Worm (Caenorhabditis elegans) whole organism, late embryonic: ENCODE measurements around the gene R08D7.5.
"Not testable (repeated sequence)": the region's sequence is repeated elsewhere in the genome, so short reads cannot be mapped to it uniquely, and the experiment has no call there.

Source experiments
- C08G9.2 ChIP-seq: sonication (generic microtip); optimal IDR thresholded peaks from 2 replicates; lab custom pipeline; 2016; ENCODE audit warnings: mild to moderate bottlenecking, missing genetic modification characterization, moderate library complexity, missing compliant biosample characterization
- C38D4.7 ChIP-seq: fragments of 200-800 bp; sonication (Bioruptor generic); optimal IDR thresholded peaks from 2 replicates; lab custom pipeline; 2018; ENCODE audit warnings: mild to moderate bottlenecking, missing genetic modification characterization, moderate library complexity, missing compliant biosample characterization
- F13H6.1 ChIP-seq: sonication (generic microtip); optimal IDR thresholded peaks from 2 replicates; lab custom pipeline; 2016; ENCODE audit warnings: missing genetic modification characterization, missing compliant biosample characterization
- ama-1 ChIP-seq: fragments of 150-350 bp; optimal IDR thresholded peaks from 2 replicates; lab custom pipeline; 2014
- ceh-14 ChIP-seq: sonication (generic microtip); optimal IDR thresholded peaks from 2 replicates; lab custom pipeline; 2016; ENCODE audit warnings: missing genotype, missing genetic modification characterization, missing compliant biosample characterization
- ceh-18 ChIP-seq: sonication (generic microtip); optimal IDR thresholded peaks from 2 replicates; lab custom pipeline; 2016; ENCODE audit warnings: missing genetic modification characterization, missing compliant biosample characterization
- ceh-19 ChIP-seq: fragments of 200-800 bp; sonication (Bioruptor generic); optimal IDR thresholded peaks from 2 replicates; lab custom pipeline; 2018; ENCODE audit warnings: mild to moderate bottlenecking, missing genetic modification characterization, missing compliant biosample characterization
- ceh-24 ChIP-seq: sonication (generic microtip); optimal IDR thresholded peaks from 2 replicates; lab custom pipeline; 2016; ENCODE audit warnings: mild to moderate bottlenecking, missing genetic modification characterization, missing compliant biosample characterization
- ceh-30 ChIP-seq: fragments of 150-350 bp; optimal IDR thresholded peaks from 2 replicates; lab custom pipeline; 2014; ENCODE audit warnings: missing biosample characterization, missing genetic modification characterization
- ceh-31 ChIP-seq: sonication (generic microtip); optimal IDR thresholded peaks from 2 replicates; lab custom pipeline; 2016; ENCODE audit warnings: missing genetic modification characterization, missing compliant biosample characterization
- ceh-34 ChIP-seq: sonication (generic microtip); optimal IDR thresholded peaks from 2 replicates; lab custom pipeline; 2016; ENCODE audit warnings: mild to moderate bottlenecking, missing genetic modification characterization, missing compliant biosample characterization
- ceh-48 ChIP-seq: sonication (generic microtip); optimal IDR thresholded peaks from 2 replicates; lab custom pipeline; 2016; ENCODE audit warnings: missing genetic modification characterization, inconsistent platforms, missing compliant biosample characterization
- ceh-6 ChIP-seq: fragments of 200-800 bp; sonication (Bioruptor generic); optimal IDR thresholded peaks from 2 replicates; lab custom pipeline; 2018; ENCODE audit warnings: mild to moderate bottlenecking, missing genetic modification characterization, missing compliant biosample characterization
- che-1 ChIP-seq: sonication (generic microtip); optimal IDR thresholded peaks from 2 replicates; lab custom pipeline; 2016; ENCODE audit warnings: mild to moderate bottlenecking, missing genetic modification characterization, missing compliant biosample characterization
- dmd-4 ChIP-seq: sonication (generic microtip); optimal IDR thresholded peaks from 2 replicates; lab custom pipeline; 2016; ENCODE audit warnings: borderline replicate concordance, missing genetic modification characterization, missing compliant biosample characterization
- dve-1 ChIP-seq: sonication (generic microtip); optimal IDR thresholded peaks from 2 replicates; lab custom pipeline; 2017; ENCODE audit warnings: antibody characterized with exemption, mild to moderate bottlenecking, missing genetic modification characterization, missing compliant biosample characterization
- elt-2 ChIP-seq: sonication (generic microtip); optimal IDR thresholded peaks from 2 replicates; lab custom pipeline; 2016; ENCODE audit warnings: missing genetic modification reagents, missing genetic modification characterization, missing compliant biosample characterization
- elt-4 ChIP-seq: sonication (generic microtip); optimal IDR thresholded peaks from 2 replicates; lab custom pipeline; 2016; ENCODE audit warnings: missing genetic modification characterization, missing compliant biosample characterization
- fax-1 ChIP-seq: sonication (generic microtip); optimal IDR thresholded peaks from 2 replicates; lab custom pipeline; 2016; ENCODE audit warnings: missing genotype, missing genetic modification characterization, missing compliant biosample characterization
- fkh-6 ChIP-seq: sonication (generic microtip); optimal IDR thresholded peaks from 2 replicates; lab custom pipeline; 2016; ENCODE audit warnings: missing genetic modification characterization, missing compliant biosample characterization
- gmeb-2 ChIP-seq: sonication (generic microtip); optimal IDR thresholded peaks from 2 replicates; lab custom pipeline; 2016; ENCODE audit warnings: missing genetic modification characterization, inconsistent platforms, missing compliant biosample characterization
- hlh-13 ChIP-seq: fragments of 200-800 bp; sonication (Bioruptor generic); optimal IDR thresholded peaks from 2 replicates; lab custom pipeline; 2018; ENCODE audit warnings: mild to moderate bottlenecking, missing genetic modification characterization, missing compliant biosample characterization
- hlh-15 ChIP-seq: sonication (generic microtip); optimal IDR thresholded peaks from 2 replicates; lab custom pipeline; 2016; ENCODE audit warnings: missing genetic modification characterization, missing compliant biosample characterization
- hlh-6 ChIP-seq: sonication (generic microtip); optimal IDR thresholded peaks from 2 replicates; lab custom pipeline; 2016; ENCODE audit warnings: missing genotype, missing genetic modification characterization, missing compliant biosample characterization
- hlh-8 ChIP-seq: sonication (generic microtip); optimal IDR thresholded peaks from 2 replicates; lab custom pipeline; 2016; ENCODE audit warnings: missing genotype, missing genetic modification characterization, missing compliant biosample characterization
- lin-11 ChIP-seq: fragments of 200-800 bp; sonication (Bioruptor generic); optimal IDR thresholded peaks from 2 replicates; lab custom pipeline; 2018; ENCODE audit warnings: mild to moderate bottlenecking, missing genetic modification characterization, missing compliant biosample characterization
- nhr-11 ChIP-seq: fragments of 150-350 bp; optimal IDR thresholded peaks from 2 replicates; lab custom pipeline; 2014; ENCODE audit warnings: missing biosample characterization, missing genetic modification characterization
- nhr-232 ChIP-seq: sonication (generic microtip); optimal IDR thresholded peaks from 2 replicates; lab custom pipeline; 2016; ENCODE audit warnings: missing genetic modification characterization, missing compliant biosample characterization
- npax-4 ChIP-seq: sonication (generic microtip); optimal IDR thresholded peaks from 2 replicates; lab custom pipeline; 2016; ENCODE audit warnings: missing genetic modification characterization, missing compliant biosample characterization
- odd-2 ChIP-seq: sonication (generic microtip); optimal IDR thresholded peaks from 2 replicates; lab custom pipeline; 2017; ENCODE audit warnings: antibody characterized with exemption, mild to moderate bottlenecking, missing genetic modification characterization, missing compliant biosample characterization
- pax-1 ChIP-seq: fragments of 150-350 bp; optimal IDR thresholded peaks from 2 replicates; lab custom pipeline; 2014; ENCODE audit warnings: missing biosample characterization, missing genetic modification characterization
- pha-4 ChIP-seq: fragments of 150-350 bp; optimal IDR thresholded peaks from 2 replicates; lab custom pipeline; 2018; ENCODE audit warnings: missing biosample characterization, missing genetic modification reagents, missing genetic modification characterization
- pqm-1 ChIP-seq: sonication (generic microtip); optimal IDR thresholded peaks from 2 replicates; lab custom pipeline; 2016; ENCODE audit warnings: missing genetic modification characterization, missing compliant biosample characterization
- rnt-1 ChIP-seq: sonication (generic microtip); optimal IDR thresholded peaks from 2 replicates; lab custom pipeline; 2016; ENCODE audit warnings: missing genetic modification characterization, missing compliant biosample characterization
- sdc-2 ChIP-seq: sonication (generic microtip); optimal IDR thresholded peaks from 2 replicates; lab custom pipeline; 2016; ENCODE audit warnings: missing genotype, missing genetic modification characterization, missing compliant biosample characterization
- sox-2 ChIP-seq: fragments of 200-800 bp; sonication (Bioruptor generic); IDR thresholded peaks from 2 replicates; pipeline ENCODE4 v1.3.6; 2022; ENCODE audit warnings: missing genetic modification reagents, missing genetic modification characterization, missing compliant biosample characterization
- syd-9 ChIP-seq: sonication (generic microtip); optimal IDR thresholded peaks from 2 replicates; lab custom pipeline; 2016; ENCODE audit warnings: mild to moderate bottlenecking, missing genetic modification characterization, moderate library complexity, missing compliant biosample characterization
- tbx-2 ChIP-seq: sonication (generic microtip); optimal IDR thresholded peaks from 2 replicates; lab custom pipeline; 2016; ENCODE audit warnings: missing genetic modification characterization, missing compliant biosample characterization
- tbx-7 ChIP-seq: sonication (generic microtip); optimal IDR thresholded peaks from 2 replicates; lab custom pipeline; 2016; ENCODE audit warnings: missing genotype, missing genetic modification characterization, missing compliant biosample characterization
- unc-3 ChIP-seq, 2 experiments: fragments of 200-800 bp in 1 of 2; sonication (Bioruptor generic) in 1 of 2; sonication (generic microtip) in 1 of 2; conservative IDR thresholded peaks in 1 of 2; optimal IDR thresholded peaks in 1 of 2; 2 replicates each; pipeline versions ENCODE4 v1.3.6 to Lab custom; 2016 to 2022; ENCODE audit warnings: missing compliant biosample characterization in 2 of 2, missing genetic modification characterization in 2 of 2, missing genetic modification reagents in 1 of 2
- zip-5 ChIP-seq: sonication (generic microtip); optimal IDR thresholded peaks from 2 replicates; lab custom pipeline; 2016; ENCODE audit warnings: missing genetic modification characterization, missing compliant biosample characterization

Gene R08D7.5

ce11 chrIII:8989752-8990151, 15.8 kb downstream of the R08D7.5 start, which contains the start of gene R08D7.7:
Gene R08D7.7, plus strand, starts transcription at chrIII:8990052.
- not testable (repeated sequence) for TF ChIP-seq pqm-1, zip-5, ceh-30 (tag; lab: Kevin White, UChicago)

ce11 chrIII:8996686-8997085, 22.8 kb downstream of the R08D7.5 start, which contains the start of gene skat-1:
Gene skat-1, minus strand, starts transcription at chrIII:8996786.
- no peak for TF ChIP-seq pqm-1 (tag; lab: Kevin White, UChicago)
- no peak for TF ChIP-seq nhr-11
- no peak for TF ChIP-seq che-1 (tag; lab: Kevin White, UChicago)
- no peak for TF ChIP-seq ceh-14 (tag; lab: Kevin White, UChicago)
- no peak for TF ChIP-seq ceh-24 (tag; lab: Kevin White, UChicago)
- TF ChIP-seq ceh-30 (tag; lab: Kevin White, UChicago), result no peak
- TF ChIP-seq zip-5 (tag; lab: Kevin White, UChicago), result no peak
- TF ChIP-seq fkh-6, result no peak
- no peak for TF ChIP-seq lin-11
- TF ChIP-seq hlh-6 (tag; lab: Kevin White, UChicago), result no peak
- TF ChIP-seq gmeb-2 (tag; lab: Kevin White, UChicago), result no peak

- TF ChIP-seq tbx-7 (tag; lab: Kevin White, UChicago) (no peak), elt-2 (peak; percentile 88)
These were observed 23.9 kb downstream of the R08D7.5 start for ce11 chrIII:8997821-8998220.

- TF ChIP-seq syd-9 (tag; lab: Kevin White, UChicago) (no peak), C38D4.7 (GFP tag; lab: Kevin White, UChicago) (no peak), ceh-6 (GFP tag; lab: Kevin White, UChicago) (no peak), pha-4 (tag; lab: Kevin White, UChicago) (no peak)
- TF ChIP-seq, all 69 proteins: peak for 0
These were observed 25.0 kb downstream of the R08D7.5 start for ce11 chrIII:8998884-8999283.

- TF ChIP-seq tbx-2 (no peak), F13H6.1 (tag; lab: Kevin White, UChicago) (no peak), syd-9 (tag; lab: Kevin White, UChicago) (no peak), sox-2 (GFP tag; lab: Robert Waterston, UW) (no peak), pax-1 (tag; lab: Kevin White, UChicago) (no peak), C08G9.2 (tag; lab: Kevin White, UChicago) (no peak), ceh-34 (no peak), ceh-31 (tag; lab: Kevin White, UChicago) (no peak), fax-1 (no peak), npax-4 (tag; lab: Kevin White, UChicago) (no peak), dmd-4 (tag; lab: Kevin White, UChicago) (no peak), ceh-18 (tag; lab: Kevin White, UChicago) (no peak), ceh-48 (tag; lab: Kevin White, UChicago) (no peak), ceh-24 (tag; lab: Kevin White, UChicago) (no peak), ama-1 (lab: Kevin White, UChicago) (no peak), hlh-13 (GFP tag; lab: Kevin White, UChicago) (no peak), tbx-7 (tag; lab: Kevin White, UChicago) (no peak), elt-4 (no peak), gmeb-2 (tag; lab: Kevin White, UChicago) (no peak), rnt-1 (tag; lab: Kevin White, UChicago) (no peak)
These were observed 25.6 kb downstream of the R08D7.5 start, which contains the start of gene F59B2.3 for ce11 chrIII:8999508-8999907. Gene F59B2.3, minus strand, starts transcription at chrIII:8999766.

ce11 chrIII:9001491-9001890, 27.6 kb downstream of the R08D7.5 start:
- TF ChIP-seq ceh-30 (tag; lab: Kevin White, UChicago), result no peak
- TF ChIP-seq ceh-14 (tag; lab: Kevin White, UChicago), result no peak
- no peak for TF ChIP-seq ceh-19 (GFP tag; lab: Kevin White, UChicago)
- TF ChIP-seq tbx-2, result no peak
- TF ChIP-seq sdc-2 (tag; lab: Kevin White, UChicago), result no peak
- no peak for TF ChIP-seq fkh-6
- no peak for TF ChIP-seq dve-1 (tag; lab: Kevin White, UChicago)
- TF ChIP-seq F13H6.1 (tag; lab: Kevin White, UChicago), result no peak
- no peak for TF ChIP-seq hlh-15 (tag; lab: Kevin White, UChicago)
- TF ChIP-seq che-1 (tag; lab: Kevin White, UChicago), result no peak
- TF ChIP-seq odd-2, result no peak
- TF ChIP-seq ama-1 (lab: Kevin White, UChicago), result no peak
- TF ChIP-seq hlh-13 (GFP tag; lab: Kevin White, UChicago), result no peak
- no peak for TF ChIP-seq rnt-1 (tag; lab: Kevin White, UChicago)
- TF ChIP-seq pha-4 (tag; lab: Kevin White, UChicago), result no peak
- no peak for TF ChIP-seq elt-2
- no peak for TF ChIP-seq nhr-232
- no peak for TF ChIP-seq ceh-6 (GFP tag; lab: Kevin White, UChicago)
- no peak for TF ChIP-seq hlh-8
- no peak for TF ChIP-seq unc-3 (GFP tag; conservative IDR thresholded peaks at IDR 0.05; lab: Robert Waterston, UW)
- TF ChIP-seq unc-3 (tag; optimal IDR thresholded peaks at IDR 0.05; lab: Kevin White, UChicago), result no peak
